Worm (Caenorhabditis elegans): ENCODE results near the gene F55H2.8.

F55H2.8 gene

ce11 chrIII:9546016-9546659 is 32.5 kb downstream of the F55H2.8 start, which contains the start of gene unc-16 (continued):
- TF ChIP-seq lin-39 (tag; optimal IDR thresholded peaks at IDR 0.05), result peak; percentile 85
- peak; percentile 90 for TF ChIP-seq snpc-4 (tag; optimal IDR thresholded peaks at IDR 0.05)
- peak; percentile 85 for TF ChIP-seq lsy-12 (tag; optimal IDR thresholded peaks at IDR 0.05)
- peak; percentile 44 for TF ChIP-seq fkh-10 (GFP tag; optimal IDR thresholded peaks at IDR 0.05)
- peak; percentile 82 for TF ChIP-seq tbx-2 (tag; optimal IDR thresholded peaks at IDR 0.05)
- no peak for TF ChIP-seq ztf-4 (tag; optimal IDR thresholded peaks at IDR 0.05)
- TF ChIP-seq ceh-9 (tag; optimal IDR thresholded peaks at IDR 0.05), result no peak
- peak; percentile 89 for TF ChIP-seq lin-15B (tag; optimal IDR thresholded peaks at IDR 0.05)
- TF ChIP-seq mdl-1 (tag; optimal IDR thresholded peaks at IDR 0.05), result peak; percentile 87

ce11 chrIII:9556300-9556699 is 42.6 kb downstream of the F55H2.8 start, which contains the start of gene ZK1098.11:
ZK1098.11 (plus strand) TSS chrIII:9556600.
- no peak for TF ChIP-seq mdl-1 (tag; optimal IDR thresholded peaks at IDR 0.05)
- TF ChIP-seq ztf-4 (tag; optimal IDR thresholded peaks at IDR 0.05), result no peak
- TF ChIP-seq snpc-4 (tag; optimal IDR thresholded peaks at IDR 0.05), result no peak
- TF ChIP-seq ztf-11 (tag; optimal IDR thresholded peaks at IDR 0.05), result no peak
- no peak for TF ChIP-seq pha-4 (tag; optimal IDR thresholded peaks at IDR 0.05)
- TF ChIP-seq lsy-12 (tag; optimal IDR thresholded peaks at IDR 0.05), result no peak
- TF ChIP-seq fos-1 (tag; optimal IDR thresholded peaks at IDR 0.05), result no peak
- no peak for TF ChIP-seq nhr-11 (tag; optimal IDR thresholded peaks at IDR 0.05)
- TF ChIP-seq egl-27 (tag; optimal IDR thresholded peaks at IDR 0.05), result no peak
- no peak for TF ChIP-seq daf-12 (tag; optimal IDR thresholded peaks at IDR 0.05)
- no peak for TF ChIP-seq aly-2 (tag; optimal IDR thresholded peaks at IDR 0.05)
- no peak for TF ChIP-seq jun-1 (tag; optimal IDR thresholded peaks at IDR 0.05)
- no peak for TF ChIP-seq ceh-28 (tag; optimal IDR thresholded peaks at IDR 0.05)
- TF ChIP-seq nhr-67 (tag; optimal IDR thresholded peaks at IDR 0.05), result no peak
- TF ChIP-seq fkh-10 (GFP tag; optimal IDR thresholded peaks at IDR 0.05), result no peak
- TF ChIP-seq lin-39 (tag; optimal IDR thresholded peaks at IDR 0.05), result no peak
- TF ChIP-seq eor-1 (tag; optimal IDR thresholded peaks at IDR 0.05), result no peak

- TF ChIP-seq ama-1 (optimal IDR thresholded peaks at IDR 0.05), result no peak
- TF ChIP-seq nhr-25 (tag; optimal IDR thresholded peaks at IDR 0.05), result no peak
- TF ChIP-seq hmg-11 (tag; optimal IDR thresholded peaks at IDR 0.05), result no peak
These were observed 44.8 kb downstream of the F55H2.8 start, which contains the start of gene C48B4.6 for ce11 chrIII:9558463-9558862. C48B4.6 (minus strand) TSS chrIII:9558563.

DNA sequence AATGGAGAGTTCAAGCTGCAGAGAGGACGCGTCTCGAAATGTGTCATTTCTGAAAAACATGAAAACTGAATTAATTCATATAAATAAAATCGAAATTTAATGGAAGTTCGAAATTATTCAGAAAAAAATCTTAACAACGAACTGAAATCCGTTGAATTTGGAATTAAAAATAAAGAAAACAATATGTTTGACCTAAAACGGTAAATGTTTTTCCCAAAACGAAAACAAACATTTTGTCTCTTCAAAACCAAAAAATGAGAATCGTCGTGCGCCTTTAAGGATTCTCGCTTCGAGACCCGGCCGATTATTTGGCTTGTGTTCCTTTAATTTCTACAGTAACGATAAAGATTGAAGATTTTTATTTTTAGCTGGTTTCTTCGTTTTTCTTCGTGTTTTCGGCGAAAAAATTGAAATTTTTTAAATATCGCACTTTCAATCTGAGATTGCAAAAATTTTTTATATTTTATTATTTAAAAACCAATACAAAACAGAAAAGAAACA is 45.8 kb downstream of the F55H2.8 start, which contains the start of gene C48B4.7:
TSS of gene C48B4.7 (minus strand) at position 51 of the 501 bp plus-strand sequence.
- TF ChIP-seq pha-4 (tag; optimal IDR thresholded peaks at IDR 0.05) (no peak), ceh-9 (tag; optimal IDR thresholded peaks at IDR 0.05) (no peak), elt-2 (tag; optimal IDR thresholded peaks at IDR 0.05) (no peak), nhr-76 (tag; optimal IDR thresholded peaks at IDR 0.05) (no peak), fos-1 (tag; optimal IDR thresholded peaks at IDR 0.05) (no peak), nhr-67 (tag; optimal IDR thresholded peaks at IDR 0.05) (no peak), nhr-23 (tag; optimal IDR thresholded peaks at IDR 0.05) (no peak)

ce11 chrIII:9561158-9561557 is 47.5 kb downstream of the F55H2.8 start, which contains the start of gene C48B4.8:
C48B4.8 (minus strand) TSS chrIII:9561258.
- TF ChIP-seq nhr-43 (tag; optimal IDR thresholded peaks at IDR 0.05; ENCODE audit: poor library complexity, severe bottlenecking), result no peak

- no peak for TF ChIP-seq mdl-1 (tag; optimal IDR thresholded peaks at IDR 0.05)
These were observed 49.6 kb downstream of the F55H2.8 start, which contains the start of gene C48B4.9 for ce11 chrIII:9563235-9563634. C48B4.9 (minus strand) TSS chrIII:9563335.

All from whole organism, L3 larva.